Worm (Caenorhabditis elegans): ENCODE results near the gene Y43B11AR.1.

Y43B11AR.1 gene

ce11 chrIV:7039476-7040261, 41.6 kb upstream of the Y43B11AR.1 start, which contains the start of the genes cogc-2 and klp-18 (continued):
- no peak for TF ChIP-seq dmd-4 (tag; optimal IDR thresholded peaks at IDR 0.05; ENCODE audit: borderline replicate concordance)
- TF ChIP-seq C38D4.7 (GFP tag; optimal IDR thresholded peaks at IDR 0.05) = peak; percentile 24
- TF ChIP-seq ets-4 (tag; optimal IDR thresholded peaks at IDR 0.05) = peak; percentile 24
- peak; percentile 67 for TF ChIP-seq sox-4 (tag; optimal IDR thresholded peaks at IDR 0.05)
- TF ChIP-seq unc-42 (tag; optimal IDR thresholded peaks at IDR 0.05) = peak; percentile 45
- peak; percentile 22 for TF ChIP-seq Y22D7AL.16 (tag; optimal IDR thresholded peaks at IDR 0.05)
- peak; percentile 45 for TF ChIP-seq sdc-2 (tag; optimal IDR thresholded peaks at IDR 0.05)
- no peak for TF ChIP-seq lim-6 (tag; optimal IDR thresholded peaks at IDR 0.05)
- TF ChIP-seq hlh-13 (GFP tag; optimal IDR thresholded peaks at IDR 0.05) = no peak

ce11 chrIV:7043430-7043829, 37.9 kb upstream of the Y43B11AR.1 start:
- no peak for TF ChIP-seq ceh-2 (tag; optimal IDR thresholded peaks at IDR 0.05)
- no peak for TF ChIP-seq che-1 (tag; optimal IDR thresholded peaks at IDR 0.05)
- TF ChIP-seq syd-9 (tag; optimal IDR thresholded peaks at IDR 0.05) = no peak
- TF ChIP-seq hlh-8 (tag; optimal IDR thresholded peaks at IDR 0.05) = no peak
- no peak for TF ChIP-seq ceh-48 (tag; optimal IDR thresholded peaks at IDR 0.05)
- no peak for TF ChIP-seq fkh-6 (tag; optimal IDR thresholded peaks at IDR 0.05)
- no peak for TF ChIP-seq pqm-1 (tag; optimal IDR thresholded peaks at IDR 0.05)
- no peak for TF ChIP-seq sdc-2 (tag; optimal IDR thresholded peaks at IDR 0.05)
- TF ChIP-seq npax-4 (tag; optimal IDR thresholded peaks at IDR 0.05) = no peak
- TF ChIP-seq zip-5 (tag; optimal IDR thresholded peaks at IDR 0.05) = no peak
- no peak for TF ChIP-seq tbx-7 (tag; optimal IDR thresholded peaks at IDR 0.05)

ce11 chrIV:7044552-7045139, 36.7 kb upstream of the Y43B11AR.1 start, which contains the start of gene tin-9.1:
tin-9.1 (minus strand) TSS chrIV:7044602.
- TF ChIP-seq ztf-16 (tag; optimal IDR thresholded peaks at IDR 0.05) (no peak), nfya-1 (tag; optimal IDR thresholded peaks at IDR 0.05) (peak; percentile 32), C08G9.2 (tag; optimal IDR thresholded peaks at IDR 0.05) (no peak), ceh-18 (tag; optimal IDR thresholded peaks at IDR 0.05) (no peak), ceh-45 (GFP tag; IDR thresholded peaks at IDR 0.05) (no peak), ceh-24 (tag; optimal IDR thresholded peaks at IDR 0.05) (no peak), nhr-232 (tag; optimal IDR thresholded peaks at IDR 0.05) (no peak), unc-42 (tag; optimal IDR thresholded peaks at IDR 0.05) (peak; percentile 8), odd-2 (tag; optimal IDR thresholded peaks at IDR 0.05) (no peak), elt-2 (tag; optimal IDR thresholded peaks at IDR 0.05) (no peak), ama-1 (optimal IDR thresholded peaks at IDR 0.05) (no peak), unc-86 (tag; optimal IDR thresholded peaks at IDR 0.05) (no peak), pros-1 (tag; optimal IDR thresholded peaks at IDR 0.05) (no peak), ceh-30 (tag; optimal IDR thresholded peaks at IDR 0.05) (no peak), hlh-15 (tag; optimal IDR thresholded peaks at IDR 0.05) (no peak), ceh-22 (tag; optimal IDR thresholded peaks at IDR 0.05) (no peak), pqm-1 (tag; optimal IDR thresholded peaks at IDR 0.05) (no peak)

- TF ChIP-seq nhr-232 (tag; optimal IDR thresholded peaks at IDR 0.05) (no peak), hlh-6 (tag; optimal IDR thresholded peaks at IDR 0.05) (no peak), sdc-2 (tag; optimal IDR thresholded peaks at IDR 0.05) (no peak), hlh-15 (tag; optimal IDR thresholded peaks at IDR 0.05) (no peak), hlh-8 (tag; optimal IDR thresholded peaks at IDR 0.05) (no peak), elt-2 (tag; optimal IDR thresholded peaks at IDR 0.05) (peak; percentile 19), pat-9 (tag; optimal IDR thresholded peaks at IDR 0.05) (no peak)
Observed at ce11 chrIV:7045362-7045936, 35.9 kb upstream of the Y43B11AR.1 start.
